Fruit fly (Drosophila melanogaster): Measurements from ENCODE around the gene CG1632.
A peak's percentile ranks its signal among the peaks of the same experiment; 100 is the strongest.

The CG1632 gene

dm6 chrX:8259881-8260280 is 7.4 kb downstream of the CG1632 start (continued):
- TF ChIP-seq CG3919 (GFP tag; optimal IDR thresholded peaks at IDR 0.05) (peak; percentile 45), Eip93F (GFP tag; optimal IDR thresholded peaks at IDR 0.05) (no peak), vri (GFP tag; optimal IDR thresholded peaks at IDR 0.05) (no peak), svp (GFP tag) (peak; percentile 37), fd59A (GFP tag; optimal IDR thresholded peaks at IDR 0.05) (peak; percentile 7), Gug (GFP tag; IDR thresholded peaks at IDR 0.05) (0 out of 2 replicates have a peak, but pooled peaks have one; percentile 14), cyc (GFP tag; optimal IDR thresholded peaks at IDR 0.05) (no peak), spab (GFP tag; optimal IDR thresholded peaks at IDR 0.05) (no peak)

dm6 chrX:8263236-8263635 is 10.8 kb downstream of the CG1632 start:
- no peak for TF ChIP-seq esn (GFP tag; optimal IDR thresholded peaks at IDR 0.05)
- no peak for TF ChIP-seq CG11762 (GFP tag; optimal IDR thresholded peaks at IDR 0.05; ENCODE audit: insufficient read depth)
- no peak for TF ChIP-seq CG3919 (GFP tag; optimal IDR thresholded peaks at IDR 0.05)
- TF ChIP-seq CG32006 (GFP tag; optimal IDR thresholded peaks at IDR 0.05): peak; percentile 45
- TF ChIP-seq Eip78C (GFP tag): peak; percentile 16
- no peak for TF ChIP-seq CG8319 (GFP tag; optimal IDR thresholded peaks at IDR 0.05)
- peak; percentile 29 for TF ChIP-seq Hr4 (GFP tag; optimal IDR thresholded peaks at IDR 0.05)
- no peak for TF ChIP-seq Lpt (GFP tag; optimal IDR thresholded peaks at IDR 0.05)
- peak; percentile 2 for TF ChIP-seq CG4318 (GFP tag; optimal IDR thresholded peaks at IDR 0.05)
- TF ChIP-seq fd85E (GFP tag; optimal IDR thresholded peaks at IDR 0.05): no peak

dm6 chrX:8265261-8265660 is 12.8 kb downstream of the CG1632 start:
- TF ChIP-seq CG34406 (GFP tag; optimal IDR thresholded peaks at IDR 0.05) (no peak), dac (GFP tag; optimal IDR thresholded peaks at IDR 0.05) (no peak), CG1621 (tag; optimal IDR thresholded peaks at IDR 0.05) (no peak), CG9139 (GFP tag; optimal IDR thresholded peaks at IDR 0.05) (no peak), Smox (GFP tag; optimal IDR thresholded peaks at IDR 0.05) (no peak)

- TF ChIP-seq Gug (GFP tag; IDR thresholded peaks at IDR 0.05) (no peak), CG8119 (GFP tag; IDR thresholded peaks at IDR 0.05) (peak; percentile 83), dsx (GFP tag; optimal IDR thresholded peaks at IDR 0.05; ENCODE audit: poor library complexity, severe bottlenecking) (peak; percentile 84), CG3919 (GFP tag; optimal IDR thresholded peaks at IDR 0.05) (peak; percentile 58), esn (GFP tag; optimal IDR thresholded peaks at IDR 0.05) (peak; percentile 43), Ets21C (GFP tag; optimal IDR thresholded peaks at IDR 0.05) (no peak), Eip75B (GFP tag; optimal IDR thresholded peaks at IDR 0.05) (no peak), CG32006 (GFP tag; optimal IDR thresholded peaks at IDR 0.05) (peak; percentile 66), CG31627 (GFP tag; optimal IDR thresholded peaks at IDR 0.05) (no peak), lz (GFP tag; optimal IDR thresholded peaks at IDR 0.05) (peak; percentile 20), CG3032 (tag; optimal IDR thresholded peaks at IDR 0.05) (peak; percentile 65), Sox102F (GFP tag; optimal IDR thresholded peaks at IDR 0.05) (peak; percentile 65), fd59A (GFP tag; optimal IDR thresholded peaks at IDR 0.05) (peak; percentile 23), Blimp-1 (GFP tag; optimal IDR thresholded peaks at IDR 0.05) (no peak), cyc (GFP tag; optimal IDR thresholded peaks at IDR 0.05) (no peak), CG10669 (GFP tag; optimal IDR thresholded peaks at IDR 0.05) (peak; percentile 56), dac (GFP tag; optimal IDR thresholded peaks at IDR 0.05) (no peak), CG6276 (GFP tag; optimal IDR thresholded peaks at IDR 0.05) (peak; percentile 66), Hr39 (GFP tag; optimal IDR thresholded peaks at IDR 0.05) (no peak), eg (GFP tag; IDR thresholded peaks at IDR 0.05) (peak; percentile 78), CG1621 (tag; optimal IDR thresholded peaks at IDR 0.05) (peak; percentile 41), CG6163 (GFP tag; IDR thresholded peaks at IDR 0.05) (peak; percentile 54), CG16779 (tag; optimal IDR thresholded peaks at IDR 0.05) (peak; percentile 35), CG6808 (GFP tag; optimal IDR thresholded peaks at IDR 0.05) (peak; percentile 64), OdsH (GFP tag; optimal IDR thresholded peaks at IDR 0.05) (peak; percentile 48), pdm3 (GFP tag; optimal IDR thresholded peaks at IDR 0.05) (peak; percentile 7), net (GFP tag; optimal IDR thresholded peaks at IDR 0.05) (peak; percentile 72), Hr4 (GFP tag; optimal IDR thresholded peaks at IDR 0.05) (peak; percentile 13), Smox (GFP tag; optimal IDR thresholded peaks at IDR 0.05) (peak; percentile 13), CG6792 (GFP tag; optimal IDR thresholded peaks at IDR 0.05) (peak; percentile 46), Hr38 (GFP tag; optimal IDR thresholded peaks at IDR 0.05) (no peak), topi (GFP tag; optimal IDR thresholded peaks at IDR 0.05) (peak; percentile 29)
Measured at dm6 chrX:8271363-8272061, 19.0 kb downstream of the CG1632 start, which contains the start of gene Corp. Corp (minus strand) TSS chrX:8271409.

Data from whole organism, prepupa.